Worm (Caenorhabditis elegans): ENCODE results near the gene T07E3.2.

The T07E3.2 gene

DNA sequence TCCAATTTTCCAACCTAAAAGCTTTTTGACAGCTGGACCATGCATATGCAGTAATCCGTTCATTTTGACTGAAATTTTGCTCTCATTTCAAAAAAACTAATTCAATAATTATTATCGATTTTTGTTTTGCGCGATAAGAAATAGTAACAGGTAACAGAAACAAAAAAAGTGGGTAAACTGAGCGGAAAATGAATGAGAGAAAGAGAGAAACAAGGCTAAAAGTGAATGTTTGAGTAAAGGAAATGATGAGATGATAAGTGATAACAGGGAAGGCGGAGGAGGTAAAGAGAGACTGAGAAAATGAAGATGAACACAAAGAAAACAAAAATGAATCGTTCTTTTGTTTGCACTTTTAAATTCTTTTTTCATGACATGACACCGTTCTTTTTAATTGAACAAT is 42.6 kb upstream of the T07E3.2 start, which contains the start of gene sma-3 (continued):
- TF ChIP-seq nhr-10 (tag; optimal IDR thresholded peaks at IDR 0.05) (no peak), lin-1 (GFP tag; IDR thresholded peaks at IDR 0.05) (peak; percentile 55; the same call in 1 of the 2 replicates), F49E8.2 (tag; optimal IDR thresholded peaks at IDR 0.05; ENCODE audit: borderline replicate concordance) (no peak), aly-2 (tag; optimal IDR thresholded peaks at IDR 0.05) (no peak), T26A8.4 (GFP tag; IDR thresholded peaks at IDR 0.05) (no peak), sdz-12 (GFP tag; optimal IDR thresholded peaks at IDR 0.05) (no peak), zip-2 (tag; optimal IDR thresholded peaks at IDR 0.05) (no peak), ZK546.5 (tag; optimal IDR thresholded peaks at IDR 0.05) (no peak), lin-38 (GFP tag; IDR thresholded peaks at IDR 0.05) (no peak), ztf-7 (tag; optimal IDR thresholded peaks at IDR 0.05) (no peak), F37D6.2 (tag; optimal IDR thresholded peaks at IDR 0.05) (no peak), D1046.2 (GFP tag; IDR thresholded peaks at IDR 0.05) (no peak), gei-8 (GFP tag; optimal IDR thresholded peaks at IDR 0.05) (no peak), daf-16 (GFP tag; optimal IDR thresholded peaks at IDR 0.05) (no peak), daf-16 (tag; optimal IDR thresholded peaks at IDR 0.05) (peak; percentile 91), mdl-1 (tag; optimal IDR thresholded peaks at IDR 0.05) (no peak), lir-3 (tag; optimal IDR thresholded peaks at IDR 0.05) (no peak), snpc-1.2 (GFP tag; IDR thresholded peaks at IDR 0.05) (no peak), mep-1 (tag; optimal IDR thresholded peaks at IDR 0.05) (peak; percentile 28), F10B5.3 (tag; optimal IDR thresholded peaks at IDR 0.05) (no peak), ces-1 (GFP tag; optimal IDR thresholded peaks at IDR 0.05) (no peak), nhr-11 (tag; optimal IDR thresholded peaks at IDR 0.05) (no peak), lin-13 (GFP tag; optimal IDR thresholded peaks at IDR 0.05) (no peak), nhr-28 (tag; optimal IDR thresholded peaks at IDR 0.05) (peak; percentile 83), rbr-2 (tag; optimal IDR thresholded peaks at IDR 0.05) (no peak), egl-43 (GFP tag; IDR thresholded peaks at IDR 0.05) (no peak), nhr-42 (GFP tag; IDR thresholded peaks at IDR 0.05) (no peak), F44E2.7 (GFP tag; IDR thresholded peaks at IDR 0.05) (no peak), nhr-41 (GFP tag; IDR thresholded peaks at IDR 0.05) (no peak), snpc-4 (tag; optimal IDR thresholded peaks at IDR 0.05) (no peak), nhr-76 (tag; optimal IDR thresholded peaks at IDR 0.05) (no peak), mxl-2 (GFP tag; conservative IDR thresholded peaks at IDR 0.05) (no peak), jun-1 (tag; optimal IDR thresholded peaks at IDR 0.05) (no peak), daf-8 (GFP tag; IDR thresholded peaks at IDR 0.05) (no peak), hlh-30 (tag; optimal IDR thresholded peaks at IDR 0.05; ENCODE audit: insufficient read depth) (no peak), pha-4 (GFP tag; IDR thresholded peaks at IDR 0.05) (no peak), pha-4 (tag; optimal IDR thresholded peaks at IDR 0.05) (no peak), nhr-48 (tag; optimal IDR thresholded peaks at IDR 0.05) (no peak), Y105C5A.15 (GFP tag; IDR thresholded peaks at IDR 0.05) (no peak), F26F4.8 (GFP tag; conservative IDR thresholded peaks at IDR 0.05) (no peak), unc-39 (tag; optimal IDR thresholded peaks at IDR 0.05) (no peak), ceh-28 (tag; optimal IDR thresholded peaks at IDR 0.05) (peak; percentile 40), unc-62 (GFP tag; optimal IDR thresholded peaks at IDR 0.05 in 1 of 2) (peak in 1 of 2 experiments; percentile 94), unc-62 (tag; optimal IDR thresholded peaks at IDR 0.05) (no peak)

ce11 chrIII:6869268-6869667 is 37.2 kb upstream of the T07E3.2 start, which contains the start of the genes cra-1 and kbp-1:
Gene cra-1, minus strand, starts transcription at chrIII:6869460.
Gene kbp-1, plus strand, starts transcription at chrIII:6869633.
- TF ChIP-seq lin-38 (GFP tag; IDR thresholded peaks at IDR 0.05) (peak; percentile 91), mes-2 (tag; optimal IDR thresholded peaks at IDR 0.05; ENCODE audit: poor library complexity, severe bottlenecking) (peak; percentile 41), dpl-1 (GFP tag; optimal IDR thresholded peaks at IDR 0.05) (peak; percentile 82), ceh-82 (tag; optimal IDR thresholded peaks at IDR 0.05) (no peak), ceh-62 (tag; optimal IDR thresholded peaks at IDR 0.05) (no peak), nhr-11 (tag; optimal IDR thresholded peaks at IDR 0.05) (peak; percentile 13), egl-43 (GFP tag; IDR thresholded peaks at IDR 0.05) (no peak), vab-7 (GFP tag; IDR thresholded peaks at IDR 0.05) (no peak), unc-62 (GFP tag; optimal IDR thresholded peaks at IDR 0.05 in 1 of 2) (peak in 1 of 2 experiments; percentile 65), unc-62 (tag; optimal IDR thresholded peaks at IDR 0.05) (no peak), ama-1 (optimal IDR thresholded peaks at IDR 0.05) (no peak), lsy-2 (tag; optimal IDR thresholded peaks at IDR 0.05) (peak in 1 of 2 experiments; percentile 55), dmd-6 (GFP tag; IDR thresholded peaks at IDR 0.05) (0 out of 2 replicates have a peak, but pooled peaks have one; percentile 10)

Data from whole organism, L4 larva.